Fruit fly (Drosophila melanogaster): ENCODE measurements around the gene Axn.

Axn gene

DNA sequence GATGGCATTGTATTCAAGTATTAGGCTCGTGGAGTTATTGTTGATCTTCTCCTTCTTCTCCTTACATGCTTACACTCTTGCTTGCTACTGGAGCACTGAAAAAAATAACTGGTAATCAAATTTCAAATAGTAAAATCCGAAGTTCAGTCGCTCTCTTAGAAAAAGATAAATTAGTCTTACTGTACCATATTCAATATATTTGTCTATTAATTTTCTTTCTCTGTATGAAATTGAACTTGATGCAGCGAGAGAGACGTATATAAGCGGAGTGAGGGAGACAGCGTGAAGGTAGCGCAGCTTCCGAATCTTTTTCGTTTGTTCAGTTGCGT is 38.5 kb downstream of the Axn start (continued):
- TF ChIP-seq cato (GFP tag; optimal IDR thresholded peaks at IDR 0.05; ENCODE audit: borderline replicate concordance) (peak; percentile 5), unc-4 (GFP tag; IDR thresholded peaks at IDR 0.05; ENCODE audit: partially characterized antibody) (no peak), Scr (GFP tag; IDR thresholded peaks at IDR 0.05; ENCODE audit: partially characterized antibody) (no peak), Vsx1 (GFP tag; optimal IDR thresholded peaks at IDR 0.05) (peak; percentile 47), CG11398 (GFP tag; optimal IDR thresholded peaks at IDR 0.05) (peak; percentile 74), Ptx1 (GFP tag; IDR thresholded peaks at IDR 0.05) (peak; percentile 94), CG34376 (GFP tag; optimal IDR thresholded peaks at IDR 0.05) (peak; percentile 37), Dbx (GFP tag; IDR thresholded peaks at IDR 0.05) (peak; percentile 64; the same call in 1 of the 3 replicates), pan (optimal IDR thresholded peaks at IDR 0.05) (no peak), pan (GFP tag; optimal IDR thresholded peaks at IDR 0.05 in 1 of 2, IDR thresholded peaks at IDR 0.05 in 1 of 2) (peak in 1 of 2 experiments; percentile 95), CG4730 (GFP tag; IDR thresholded peaks at IDR 0.05) (peak; percentile 83), Hmr (GFP tag; optimal IDR thresholded peaks at IDR 0.05) (peak; percentile 68), CG10267 (tag; optimal IDR thresholded peaks at IDR 0.05) (peak; percentile 87), NFAT (GFP tag; IDR thresholded peaks at IDR 0.05) (peak; percentile 74), H2.0 (GFP tag; IDR thresholded peaks at IDR 0.05) (peak; percentile 91), cg (GFP tag; optimal IDR thresholded peaks at IDR 0.05) (no peak), insv (GFP tag; optimal IDR thresholded peaks at IDR 0.05) (no peak), CG7839 (tag; optimal IDR thresholded peaks at IDR 0.05) (peak; percentile 89), bcd (GFP tag; optimal IDR thresholded peaks at IDR 0.05) (peak; percentile 86), MBD-R2 (GFP tag; IDR thresholded peaks at IDR 0.05) (peak; percentile 74), hb (GFP tag; IDR thresholded peaks at IDR 0.05; ENCODE audit: partially characterized antibody) (no peak), E2f2 (GFP tag; IDR thresholded peaks at IDR 0.05) (peak; percentile 65), exex (tag; optimal IDR thresholded peaks at IDR 0.05) (peak; percentile 36), gsb (GFP tag; IDR thresholded peaks at IDR 0.05) (peak; percentile 67), cas (GFP tag; IDR thresholded peaks at IDR 0.05) (peak; percentile 52; the same call in 1 of the 2 replicates), CG10431 (GFP tag; optimal IDR thresholded peaks at IDR 0.05) (peak; percentile 6), dmrt99B (tag; optimal IDR thresholded peaks at IDR 0.05) (peak; percentile 95), CG17361 (GFP tag; IDR thresholded peaks at IDR 0.05) (peak; percentile 78), CG8359 (GFP tag; optimal IDR thresholded peaks at IDR 0.05; ENCODE audit: borderline replicate concordance) (peak; percentile 63), bsh (GFP tag; optimal IDR thresholded peaks at IDR 0.05) (peak; percentile 34 to 85)

DNA sequence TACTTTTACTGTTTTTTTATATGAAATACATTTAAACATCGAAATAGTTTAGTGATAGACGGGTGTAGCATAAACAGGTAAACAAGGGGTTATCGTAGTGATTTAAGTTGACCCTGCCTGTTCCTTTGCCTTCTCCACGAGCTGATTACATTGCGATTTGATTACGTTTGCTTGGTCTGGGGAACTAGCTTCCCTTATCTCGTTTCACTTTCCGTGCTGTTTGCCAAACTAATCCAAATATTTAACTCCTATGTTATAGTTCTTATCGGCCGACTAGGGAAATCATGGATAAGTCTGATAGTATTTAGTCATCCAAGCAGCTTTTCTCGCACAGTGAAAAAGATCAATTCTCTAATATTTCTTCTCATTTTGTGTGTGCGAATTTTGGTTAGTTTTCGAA is 39.3 kb downstream of the Axn start:
- no peak for TF ChIP-seq az2 (GFP tag; optimal IDR thresholded peaks at IDR 0.05)
- no peak for TF ChIP-seq CG17328 (GFP tag; IDR thresholded peaks at IDR 0.05)
- peak; percentile 16 for TF ChIP-seq sens (GFP tag)
- no peak for TF ChIP-seq pros (GFP tag; optimal IDR thresholded peaks at IDR 0.05)
- TF ChIP-seq CHES-1-like (GFP tag; optimal IDR thresholded peaks at IDR 0.05), result no peak
- TF ChIP-seq bigmax (GFP tag; optimal IDR thresholded peaks at IDR 0.05), result no peak
- TF ChIP-seq CG8388 (GFP tag; optimal IDR thresholded peaks at IDR 0.05), result no peak
- no peak for TF ChIP-seq Oli (tag; optimal IDR thresholded peaks at IDR 0.05)
- no peak for TF ChIP-seq ham (GFP tag; IDR thresholded peaks at IDR 0.05)
- TF ChIP-seq nom (GFP tag; optimal IDR thresholded peaks at IDR 0.05), result no peak
- no peak for TF ChIP-seq Awh (GFP tag; IDR thresholded peaks at IDR 0.05)
- TF ChIP-seq Antp (GFP tag; optimal IDR thresholded peaks at IDR 0.05), result no peak
- TF ChIP-seq hth (optimal IDR thresholded peaks at IDR 0.05), result no peak
- peak; percentile 50 for TF ChIP-seq CG6813 (GFP tag; optimal IDR thresholded peaks at IDR 0.05)
- TF ChIP-seq CG12391 (tag; optimal IDR thresholded peaks at IDR 0.05), result no peak
- TF ChIP-seq Rfx (GFP tag; IDR thresholded peaks at IDR 0.05), result no peak
- TF ChIP-seq pnt (GFP tag; optimal IDR thresholded peaks at IDR 0.05), result no peak
- no peak for TF ChIP-seq sug (tag; optimal IDR thresholded peaks at IDR 0.05)
- TF ChIP-seq Aef1 (GFP tag; IDR thresholded peaks at IDR 0.05), result no peak
- no peak for TF ChIP-seq CG1832 (GFP tag; optimal IDR thresholded peaks at IDR 0.05)
- TF ChIP-seq ken (GFP tag; IDR thresholded peaks at IDR 0.05), result no peak
- no peak for TF ChIP-seq nerfin-1 (tag; optimal IDR thresholded peaks at IDR 0.05)
- TF ChIP-seq Dll (GFP tag; IDR thresholded peaks at IDR 0.05; ENCODE audit: partially characterized antibody), result no peak

All from whole organism, embryonic.